Worm (Caenorhabditis elegans) whole organism, L4 larva: ENCODE measurements around the gene rbm-26.

Experiments used
- D1046.2 ChIP-seq: fragments of 200-800 bp; sonication (Bioruptor generic); IDR thresholded peaks from 2 replicates; pipeline ENCODE4 v1.3.6; 2022; ENCODE audit warnings: missing genetic modification characterization, missing compliant biosample characterization
- F10B5.3 ChIP-seq: sonication (generic microtip); optimal IDR thresholded peaks from 2 replicates; lab custom pipeline; 2016; ENCODE audit warnings: mild to moderate bottlenecking, missing genetic modification characterization, missing compliant biosample characterization
- F26F4.8 ChIP-seq: fragments of 200-800 bp; sonication (Bioruptor generic); conservative IDR thresholded peaks from 2 replicates; pipeline ENCODE4 v1.3.6; 2022; ENCODE audit warnings: missing genetic modification characterization, missing compliant biosample characterization
- F37D6.2 ChIP-seq: sonication (generic microtip); optimal IDR thresholded peaks from 2 replicates; lab custom pipeline; 2016; ENCODE audit warnings: mild to moderate bottlenecking, missing genetic modification characterization, missing compliant biosample characterization
- F44E2.7 ChIP-seq: fragments of 200-800 bp; sonication (Bioruptor generic); IDR thresholded peaks from 2 replicates; pipeline ENCODE4 v2.1.2; 2022; ENCODE audit warnings: missing genetic modification characterization, missing compliant biosample characterization
- F49E8.2 ChIP-seq: sonication (generic microtip); optimal IDR thresholded peaks from 2 replicates; lab custom pipeline; 2016; ENCODE audit warnings: missing compliant biosample characterization, mild to moderate bottlenecking, missing genetic modification characterization, borderline replicate concordance
- Y105C5A.15 ChIP-seq: fragments of 200-800 bp; sonication (Bioruptor generic); IDR thresholded peaks from 2 replicates; pipeline ENCODE4 v1.3.6; 2022; ENCODE audit warnings: missing genetic modification characterization, missing compliant biosample characterization
- Y48G9A.11 ChIP-seq: fragments of 200-800 bp; sonication (Bioruptor generic); IDR thresholded peaks from 2 replicates; pipeline ENCODE4 v1.3.6; 2022; ENCODE audit warnings: missing genetic modification reagents, missing genetic modification characterization, missing compliant biosample characterization
- Y75B8A.6 ChIP-seq: fragments of 200-800 bp; sonication (Bioruptor generic); IDR thresholded peaks from 2 replicates; pipeline ENCODE4 v1.3.6; 2022; ENCODE audit warnings: missing genetic modification reagents, missing genetic modification characterization, missing compliant biosample characterization
- ZK337.2 ChIP-seq: fragments of 200-800 bp; sonication (Bioruptor generic); IDR thresholded peaks from 2 replicates; pipeline ENCODE4 v1.3.6; 2022; ENCODE audit warnings: missing genetic modification reagents, missing genetic modification characterization, missing compliant biosample characterization
- arid-1 ChIP-seq: fragments of 200-800 bp; sonication (Bioruptor generic); conservative IDR thresholded peaks from 2 replicates; pipeline ENCODE4 v1.3.6; 2022; ENCODE audit warnings: missing genetic modification reagents, missing genetic modification characterization, missing compliant biosample characterization
- ceh-28 ChIP-seq: fragments of 150-350 bp; optimal IDR thresholded peaks from 2 replicates; lab custom pipeline; 2014; ENCODE audit warnings: missing biosample characterization, missing genetic modification reagents, missing genetic modification characterization
- ceh-32 ChIP-seq: sonication (generic microtip); optimal IDR thresholded peaks from 2 replicates; lab custom pipeline; 2016; ENCODE audit warnings: mild to moderate bottlenecking, missing genetic modification characterization, missing compliant biosample characterization; ENCODE audit not compliant: poor library complexity
- ceh-44 ChIP-seq: fragments of 200-800 bp; sonication (Bioruptor generic); IDR thresholded peaks from 2 replicates; pipeline ENCODE4 v1.3.6; 2022; ENCODE audit warnings: missing genetic modification reagents, missing genetic modification characterization, missing compliant biosample characterization
- ceh-62 ChIP-seq: sonication (generic microtip); optimal IDR thresholded peaks from 2 replicates; lab custom pipeline; 2017; ENCODE audit warnings: missing biosample characterization, missing genetic modification characterization
- ctbp-1 ChIP-seq: fragments of 200-800 bp; sonication (Bioruptor generic); IDR thresholded peaks from 2 replicates; pipeline ENCODE4 v1.3.6; 2022; ENCODE audit warnings: missing genetic modification reagents, missing genetic modification characterization, missing compliant biosample characterization
- daf-12 ChIP-seq: fragments of 150-350 bp; optimal IDR thresholded peaks from 2 replicates; lab custom pipeline; 2014; ENCODE audit warnings: missing biosample characterization, missing genetic modification reagents, missing genetic modification characterization
- dmd-8 ChIP-seq: fragments of 200-800 bp; sonication (Bioruptor generic); IDR thresholded peaks from 2 replicates; pipeline ENCODE4 v1.3.6; 2022; ENCODE audit warnings: missing genetic modification characterization, missing compliant biosample characterization
- duxl-1 ChIP-seq: sonication (generic microtip); optimal IDR thresholded peaks from 2 replicates; lab custom pipeline; 2016; ENCODE audit warnings: mild to moderate bottlenecking, missing genetic modification characterization, moderate library complexity, missing compliant biosample characterization; ENCODE audit not compliant: poor library complexity
- egl-27 ChIP-seq: sonication (generic microtip); optimal IDR thresholded peaks from 3 replicates; lab custom pipeline; 2017; ENCODE audit warnings: missing biosample characterization, missing genetic modification reagents, missing genetic modification characterization
- hlh-11 ChIP-seq: fragments of 200-800 bp; sonication (Bioruptor generic); optimal IDR thresholded peaks from 2 replicates; lab custom pipeline; 2018; ENCODE audit warnings: mild to moderate bottlenecking, missing genetic modification characterization, missing compliant biosample characterization
- hlh-30 ChIP-seq: sonication (generic microtip); optimal IDR thresholded peaks from 2 replicates; lab custom pipeline; 2017; ENCODE audit warnings: antibody characterized with exemption, mild to moderate bottlenecking, missing genetic modification characterization, missing compliant biosample characterization; ENCODE audit not compliant: insufficient read depth
- lin-1 ChIP-seq: fragments of 200-800 bp; sonication (Bioruptor generic); IDR thresholded peaks from 2 replicates; pipeline ENCODE4 v1.3.6; 2022; ENCODE audit warnings: missing genetic modification reagents, missing genetic modification characterization, missing compliant biosample characterization
- lin-15B ChIP-seq: fragments of 150-350 bp; sonication (generic microtip); optimal IDR thresholded peaks from 3 replicates; lab custom pipeline; 2014; ENCODE audit warnings: missing biosample characterization, missing genetic modification characterization
- lin-38 ChIP-seq: fragments of 200-800 bp; sonication (Bioruptor generic); IDR thresholded peaks from 2 replicates; pipeline ENCODE4 v1.3.6; 2022; ENCODE audit warnings: missing genetic modification reagents, missing genetic modification characterization, missing compliant biosample characterization
- lir-3 ChIP-seq: sonication (generic microtip); optimal IDR thresholded peaks from 2 replicates; lab custom pipeline; 2016; ENCODE audit warnings: mild to moderate bottlenecking, missing genetic modification characterization, missing compliant biosample characterization
- mdl-1 ChIP-seq, 2 experiments: fragments of 150-350 bp in 1 of 2; sonication (generic microtip) in 1 of 2; optimal IDR thresholded peaks; 2 replicates each; lab custom pipeline; 2014 to 2017; ENCODE audit warnings: missing biosample characterization in 2 of 2, missing genetic modification characterization in 2 of 2
- mes-2 ChIP-seq: sonication (generic microtip); optimal IDR thresholded peaks from 2 replicates; lab custom pipeline; 2016; ENCODE audit warnings: missing genotype, mild to moderate bottlenecking, missing genetic modification characterization, missing compliant biosample characterization; ENCODE audit not compliant: poor library complexity, severe bottlenecking
- mxl-2 ChIP-seq: fragments of 200-800 bp; sonication (Bioruptor generic); conservative IDR thresholded peaks from 2 replicates; pipeline ENCODE4 v1.3.6; 2022; ENCODE audit warnings: missing genetic modification reagents, missing genetic modification characterization, missing compliant biosample characterization
- mxl-3 ChIP-seq: fragments of 200-800 bp; sonication (Bioruptor generic); optimal IDR thresholded peaks from 2 replicates; lab custom pipeline; 2018; ENCODE audit warnings: mild to moderate bottlenecking, missing genetic modification characterization, missing compliant biosample characterization
- nhr-237 ChIP-seq: sonication (generic microtip); optimal IDR thresholded peaks from 2 replicates; lab custom pipeline; 2017; ENCODE audit warnings: missing biosample characterization, missing genetic modification characterization
- nhr-28 ChIP-seq: fragments of 150-350 bp; optimal IDR thresholded peaks from 2 replicates; lab custom pipeline; 2014; ENCODE audit warnings: missing biosample characterization, missing genetic modification characterization
- pha-4 ChIP-seq, 2 experiments: fragments of 150-350 bp in 1 of 2; fragments of 200-800 bp in 1 of 2; sonication (Bioruptor generic) in 1 of 2; IDR thresholded peaks in 1 of 2; optimal IDR thresholded peaks in 1 of 2; 2 replicates each; pipeline versions ENCODE4 v1.3.6 to Lab custom; 2014 to 2022; ENCODE audit warnings: missing genetic modification characterization in 2 of 2, missing genetic modification reagents in 2 of 2, missing biosample characterization in 1 of 2, missing compliant biosample characterization in 1 of 2
- php-3 ChIP-seq: fragments of 200-800 bp; sonication (Bioruptor generic); IDR thresholded peaks from 2 replicates; pipeline ENCODE4 v1.3.6; 2022; ENCODE audit warnings: missing genetic modification reagents, missing genetic modification characterization, missing compliant biosample characterization
- rbr-2 ChIP-seq: sonication (generic microtip); optimal IDR thresholded peaks from 2 replicates; lab custom pipeline; 2016; ENCODE audit warnings: missing genotype, missing genetic modification characterization, missing compliant biosample characterization
- set-16 ChIP-seq: fragments of 200-800 bp; sonication (Bioruptor generic); IDR thresholded peaks from 2 replicates; pipeline ENCODE4 v1.3.6; 2022; ENCODE audit warnings: missing genetic modification reagents, missing genetic modification characterization, missing compliant biosample characterization
- skn-1 ChIP-seq: fragments of 150-350 bp; optimal IDR thresholded peaks from 2 replicates; lab custom pipeline; 2014; ENCODE audit warnings: missing biosample characterization, missing genetic modification characterization
- snpc-1.2 ChIP-seq: fragments of 200-800 bp; sonication (Bioruptor generic); IDR thresholded peaks from 2 replicates; pipeline ENCODE4 v1.3.6; 2022; ENCODE audit warnings: missing genetic modification reagents, missing genetic modification characterization, missing compliant biosample characterization
- snpc-4 ChIP-seq: fragments of 150-350 bp; optimal IDR thresholded peaks from 2 replicates; lab custom pipeline; 2014; ENCODE audit warnings: missing biosample characterization, missing genetic modification characterization
- unc-130 ChIP-seq: sonication (generic microtip); optimal IDR thresholded peaks from 2 replicates; lab custom pipeline; 2016; ENCODE audit warnings: missing genetic modification reagents, missing genetic modification characterization, missing compliant biosample characterization
- vab-7 ChIP-seq: fragments of 200-800 bp; sonication (Bioruptor generic); IDR thresholded peaks from 2 replicates; pipeline ENCODE4 v1.3.6; 2022; ENCODE audit warnings: missing genetic modification reagents, missing genetic modification characterization, missing compliant biosample characterization
- zip-11 ChIP-seq: fragments of 200-800 bp; sonication (Bioruptor generic); IDR thresholded peaks from 2 replicates; pipeline ENCODE4 v1.3.6; 2022; ENCODE audit warnings: missing genetic modification characterization, missing compliant biosample characterization
- ztf-7 ChIP-seq: fragments of 150-350 bp; optimal IDR thresholded peaks from 2 replicates; lab custom pipeline; 2014; ENCODE audit warnings: missing biosample characterization, missing genetic modification characterization

The rbm-26 gene

ce11 chrIII:5678935-5679334 is 32.4 kb upstream of the rbm-26 start, which contains the start of the genes ska-3 and rps-12 (continued):
- TF ChIP-seq duxl-1 (tag; lab: Kevin White, UChicago): peak; percentile 96
- TF ChIP-seq snpc-1.2 (GFP tag; lab: Robert Waterston, UW): peak; percentile 68; the same call in 1 of the 2 replicates
- peak; percentile 88 for TF ChIP-seq vab-7 (GFP tag; lab: Robert Waterston, UW)
- peak; percentile 73 for TF ChIP-seq ceh-32
- no peak for TF ChIP-seq skn-1
- TF ChIP-seq ctbp-1 (GFP tag; lab: Robert Waterston, UW): peak; percentile 95
- TF ChIP-seq ceh-62 (tag; lab: Kevin White, UChicago): no peak
- peak; percentile 69 for TF ChIP-seq mxl-2 (GFP tag; lab: Robert Waterston, UW)

ce11 chrIII:5680141-5680540 is 31.2 kb upstream of the rbm-26 start, which contains the start of gene pst-2:
Gene pst-2 (plus strand): TSS chrIII:5680433.
- TF ChIP-seq dmd-8 (GFP tag; lab: Robert Waterston, UW) (0 out of 2 replicates have a peak, but pooled peaks have one; percentile 16), ztf-7 (tag; lab: Kevin White, UChicago) (no peak), Y75B8A.6 (GFP tag; lab: Robert Waterston, UW) (no peak), unc-130 (GFP tag; lab: Kevin White, UChicago) (peak; percentile 19), ceh-44 (GFP tag; lab: Robert Waterston, UW) (no peak), daf-12 (no peak), mes-2 (tag; lab: Kevin White, UChicago) (no peak), F37D6.2 (tag; lab: Kevin White, UChicago) (no peak), F49E8.2 (tag; lab: Kevin White, UChicago) (peak; percentile 38), nhr-237 (no peak), ceh-32 (no peak), Y48G9A.11 (GFP tag; lab: Robert Waterston, UW) (peak; percentile 69), arid-1 (GFP tag; lab: Robert Waterston, UW) (peak; percentile 31; the same call in 1 of the 2 replicates), snpc-1.2 (GFP tag; lab: Robert Waterston, UW) (peak; percentile 21; the same call in 1 of the 2 replicates), pha-4 (GFP tag; IDR thresholded peaks at IDR 0.05; lab: Robert Waterston, UW) (peak; percentile 18; the same call in 1 of the 2 replicates), pha-4 (tag; optimal IDR thresholded peaks at IDR 0.05; lab: Kevin White, UChicago) (no peak), lin-38 (GFP tag; lab: Robert Waterston, UW) (peak; percentile 77)

ce11 chrIII:5683998-5684397 is 27.3 kb upstream of the rbm-26 start, which contains the start of gene rcan-1:
Gene rcan-1 (minus strand): TSS chrIII:5684098.
- no peak for TF ChIP-seq F26F4.8 (GFP tag; lab: Robert Waterston, UW)
- TF ChIP-seq rbr-2 (tag; lab: Kevin White, UChicago): no peak

- no peak for TF ChIP-seq lir-3 (tag; lab: Kevin White, UChicago)
- TF ChIP-seq mdl-1 (tag; optimal IDR thresholded peaks at IDR 0.05; lab: Kevin White, UChicago): peak in 1 of 2 experiments; percentile 51
- TF ChIP-seq set-16 (GFP tag; lab: Robert Waterston, UW): no peak
- TF ChIP-seq zip-11 (GFP tag; lab: Robert Waterston, UW): no peak
- no peak for TF ChIP-seq ZK337.2 (GFP tag; lab: Robert Waterston, UW)
- TF ChIP-seq unc-130 (GFP tag; lab: Kevin White, UChicago): no peak
- no peak for TF ChIP-seq ceh-44 (GFP tag; lab: Robert Waterston, UW)
- TF ChIP-seq egl-27 (tag; lab: Kevin White, UChicago): no peak
- TF ChIP-seq Y105C5A.15: no peak
- TF ChIP-seq F44E2.7 (GFP tag; lab: Robert Waterston, UW): no peak
- TF ChIP-seq nhr-28 (tag; lab: Kevin White, UChicago): peak; percentile 40
- TF ChIP-seq php-3 (GFP tag; lab: Robert Waterston, UW): no peak
- no peak for TF ChIP-seq ztf-7 (tag; lab: Kevin White, UChicago)
- no peak for TF ChIP-seq lin-15B (tag; lab: Kevin White, UChicago)
- no peak; the same call in 1 of the 2 replicates for TF ChIP-seq lin-38 (GFP tag; lab: Robert Waterston, UW)
- no peak for TF ChIP-seq lin-1 (GFP tag; lab: Robert Waterston, UW)
- TF ChIP-seq hlh-30: peak; percentile 76
- no peak for TF ChIP-seq pha-4 (GFP tag; IDR thresholded peaks at IDR 0.05; lab: Robert Waterston, UW)
- peak; percentile 73 for TF ChIP-seq pha-4 (tag; optimal IDR thresholded peaks at IDR 0.05; lab: Kevin White, UChicago)
- no peak for TF ChIP-seq daf-12
- no peak for TF ChIP-seq D1046.2 (GFP tag; lab: Robert Waterston, UW)
- TF ChIP-seq ceh-28 (tag; lab: Kevin White, UChicago): no peak
- TF ChIP-seq mxl-3: no peak
- no peak for TF ChIP-seq F10B5.3 (tag; lab: Kevin White, UChicago)
- peak; percentile 52 for TF ChIP-seq hlh-11
- no peak for TF ChIP-seq snpc-4 (tag; lab: Kevin White, UChicago)
These were observed 23.1 kb upstream of the rbm-26 start for ce11 chrIII:5688246-5688645.
